Worm (Caenorhabditis elegans) whole organism, late embryonic: ENCODE results near the gene C09G9.5.

Experiments used
- ceh-24 ChIP-seq: sonication (generic microtip); optimal IDR thresholded peaks from 2 replicates; lab custom pipeline; 2016; ENCODE audit warnings: mild to moderate bottlenecking, missing genetic modification characterization, missing compliant biosample characterization
- dmd-4 ChIP-seq: sonication (generic microtip); optimal IDR thresholded peaks from 2 replicates; lab custom pipeline; 2016; ENCODE audit warnings: borderline replicate concordance, missing genetic modification characterization, missing compliant biosample characterization
- dve-1 ChIP-seq: sonication (generic microtip); optimal IDR thresholded peaks from 2 replicates; lab custom pipeline; 2017; ENCODE audit warnings: antibody characterized with exemption, mild to moderate bottlenecking, missing genetic modification characterization, missing compliant biosample characterization
- mec-3 ChIP-seq: sonication (generic microtip); optimal IDR thresholded peaks from 2 replicates; lab custom pipeline; 2016; ENCODE audit warnings: borderline replicate concordance, missing genetic modification characterization, missing compliant biosample characterization
- nfya-1 ChIP-seq: sonication (generic microtip); optimal IDR thresholded peaks from 2 replicates; lab custom pipeline; 2017; ENCODE audit warnings: missing genetic modification characterization, mild to moderate bottlenecking, missing compliant biosample characterization, antibody characterized with exemption, moderate library complexity
- nhr-11 ChIP-seq: fragments of 150-350 bp; optimal IDR thresholded peaks from 2 replicates; lab custom pipeline; 2014; ENCODE audit warnings: missing biosample characterization, missing genetic modification characterization
- tbx-7 ChIP-seq: sonication (generic microtip); optimal IDR thresholded peaks from 2 replicates; lab custom pipeline; 2016; ENCODE audit warnings: missing genotype, missing genetic modification characterization, missing compliant biosample characterization
- unc-55 ChIP-seq: sonication (generic microtip); optimal IDR thresholded peaks from 2 replicates; lab custom pipeline; 2017; ENCODE audit warnings: missing biosample characterization, missing genetic modification reagents, missing genetic modification characterization

DNA sequence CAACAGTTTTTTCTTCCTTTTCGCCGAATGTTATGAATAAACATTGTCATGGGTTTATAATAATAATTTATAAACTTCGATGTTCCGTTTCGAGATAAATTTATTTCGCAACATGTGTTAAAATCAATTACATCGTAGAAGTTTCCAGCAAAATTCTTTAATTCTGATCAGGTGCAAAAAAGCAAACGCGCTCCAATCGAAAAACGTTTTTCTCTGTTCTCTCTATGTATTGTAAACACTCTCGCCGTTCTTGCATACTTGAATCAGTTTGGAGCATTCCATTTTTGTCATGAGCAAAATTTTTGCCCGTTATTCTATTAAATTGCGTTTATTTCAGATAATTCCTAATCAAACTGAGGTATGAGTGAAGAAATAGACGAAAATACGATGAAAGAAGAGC is 7.4 kb downstream of the C09G9.5 start, which contains the start of gene rad-54.L2:
- no peak for TF ChIP-seq dve-1
- TF ChIP-seq ceh-24 (tag; lab: Kevin White, UChicago) = no peak
- peak; percentile 62 for TF ChIP-seq unc-55
- no peak for TF ChIP-seq dmd-4
- no peak for TF ChIP-seq nhr-11
- no peak for TF ChIP-seq tbx-7 (tag; lab: Kevin White, UChicago)
- TF ChIP-seq mec-3 (tag; lab: Kevin White, UChicago) = no peak
- peak; percentile 0 for TF ChIP-seq nfya-1 (tag; lab: Kevin White, UChicago)
